Fruit fly (Drosophila melanogaster) Kc167 (cell line): ENCODE results near the gene CG14015.

Experiments
- Myc ChIP-seq: fragments of >200 bp; optimal IDR thresholded peaks from 2 replicates; lab custom pipeline; 2017; ENCODE audit warnings: missing external identifiers
- Sin3A ChIP-seq: fragments of >200 bp; optimal IDR thresholded peaks from 2 replicates; lab custom pipeline; 2018; ENCODE audit warnings: missing external identifiers
- h ChIP-seq: fragments of >200 bp; optimal IDR thresholded peaks from 3 replicates; lab custom pipeline; 2018; ENCODE audit warnings: missing external identifiers
- insv ChIP-seq: fragments of >200 bp; optimal IDR thresholded peaks from 3 replicates; lab custom pipeline; 2018; ENCODE audit warnings: missing external identifiers
- psq ChIP-seq: fragments of >200 bp; optimal IDR thresholded peaks from 2 replicates; lab custom pipeline; 2017; ENCODE audit warnings: missing external identifiers
- ttk ChIP-seq: sonication (Bioruptor generic); optimal IDR thresholded peaks from 2 replicates; lab custom pipeline; 2017; ENCODE audit warnings: missing external identifiers

Gene CG14015

dm6 chr2L:5520757-5521156 lies 18.2 kb downstream of the CG14015 start:
- no peak for TF ChIP-seq h (lab: Kevin White, UChicago)
- TF ChIP-seq psq (lab: Kevin White, UChicago) = no peak
- TF ChIP-seq ttk (lab: Kevin White, UChicago) = no peak
- TF ChIP-seq insv = no peak
- TF ChIP-seq Sin3A (lab: Kevin White, UChicago) = no peak
- TF ChIP-seq Myc (lab: Kevin White, UChicago) = no peak

- TF ChIP-seq Myc (lab: Kevin White, UChicago) (no peak), ttk (lab: Kevin White, UChicago) (no peak), h (lab: Kevin White, UChicago) (no peak), insv (no peak), Sin3A (lab: Kevin White, UChicago) (no peak)
These were observed 19.1 kb downstream of the CG14015 start, which contains the start of the genes CG7382 and cl for dm6 chr2L:5519846-5520384. CG7382 (minus strand) TSS chr2L:5519896. cl (plus strand) TSS chr2L:5520135.

dm6 chr2L:5517393-5517792 lies 21.6 kb downstream of the CG14015 start, which contains the start of gene CG14020:
CG14020 (plus strand) TSS chr2L:5517737.
- TF ChIP-seq psq (lab: Kevin White, UChicago) (no peak), insv (no peak), Sin3A (lab: Kevin White, UChicago) (no peak), ttk (lab: Kevin White, UChicago) (no peak), Myc (lab: Kevin White, UChicago) (no peak), h (lab: Kevin White, UChicago) (no peak)

dm6 chr2L:5514946-5515345 lies 24.1 kb downstream of the CG14015 start:
- TF ChIP-seq ttk (lab: Kevin White, UChicago) = no peak
- TF ChIP-seq h (lab: Kevin White, UChicago) = no peak
- no peak for TF ChIP-seq insv
- TF ChIP-seq Myc (lab: Kevin White, UChicago) = no peak
- TF ChIP-seq Sin3A (lab: Kevin White, UChicago) = no peak
- TF ChIP-seq psq (lab: Kevin White, UChicago) = no peak

- no peak for TF ChIP-seq h (lab: Kevin White, UChicago)
These were observed 31.1 kb downstream of the CG14015 start for dm6 chr2L:5507823-5508438.

dm6 chr2L:5507082-5507481 lies 31.9 kb downstream of the CG14015 start:
- TF ChIP-seq Myc (lab: Kevin White, UChicago) (no peak), ttk (lab: Kevin White, UChicago) (no peak), psq (lab: Kevin White, UChicago) (no peak), h (lab: Kevin White, UChicago) (no peak), Sin3A (lab: Kevin White, UChicago) (no peak), insv (no peak)

- TF ChIP-seq Myc (lab: Kevin White, UChicago) = no peak
These were observed 33.9 kb downstream of the CG14015 start for dm6 chr2L:5505130-5505529.

- TF ChIP-seq ttk (lab: Kevin White, UChicago) = no peak
- no peak for TF ChIP-seq Sin3A (lab: Kevin White, UChicago)
- TF ChIP-seq psq (lab: Kevin White, UChicago) = no peak
- TF ChIP-seq insv = no peak
- no peak for TF ChIP-seq Myc (lab: Kevin White, UChicago)
- no peak for TF ChIP-seq h (lab: Kevin White, UChicago)
These were observed 36.1 kb downstream of the CG14015 start for dm6 chr2L:5502868-5503267.

- no peak for TF ChIP-seq insv
- TF ChIP-seq ttk (lab: Kevin White, UChicago) = no peak
- no peak for TF ChIP-seq h (lab: Kevin White, UChicago)
- no peak for TF ChIP-seq psq (lab: Kevin White, UChicago)
- TF ChIP-seq Myc (lab: Kevin White, UChicago) = no peak
- TF ChIP-seq Sin3A (lab: Kevin White, UChicago) = no peak
These were observed 37.7 kb downstream of the CG14015 start for dm6 chr2L:5501335-5501734.

dm6 chr2L:5499458-5499857 lies 39.5 kb downstream of the CG14015 start:
- TF ChIP-seq h (lab: Kevin White, UChicago) (no peak), insv (no peak), Sin3A (lab: Kevin White, UChicago) (no peak), ttk (lab: Kevin White, UChicago) (no peak), psq (lab: Kevin White, UChicago) (no peak), Myc (lab: Kevin White, UChicago) (no peak)

dm6 chr2L:5496468-5497093 lies 42.4 kb downstream of the CG14015 start:
- TF ChIP-seq insv = no peak
- TF ChIP-seq Myc (lab: Kevin White, UChicago) = no peak
- TF ChIP-seq psq (lab: Kevin White, UChicago) = no peak
- TF ChIP-seq h (lab: Kevin White, UChicago) = no peak
- TF ChIP-seq Sin3A (lab: Kevin White, UChicago) = no peak
- TF ChIP-seq ttk (lab: Kevin White, UChicago) = no peak

dm6 chr2L:5494808-5495356 lies 44.1 kb downstream of the CG14015 start:
- TF ChIP-seq Myc (lab: Kevin White, UChicago) = no peak
- no peak for TF ChIP-seq h (lab: Kevin White, UChicago)
- no peak for TF ChIP-seq insv
- TF ChIP-seq ttk (lab: Kevin White, UChicago) = no peak
- no peak for TF ChIP-seq psq (lab: Kevin White, UChicago)
- no peak for TF ChIP-seq Sin3A (lab: Kevin White, UChicago)
